Worm (Caenorhabditis elegans): ENCODE data around the gene adal-1.

The adal-1 gene

DNA sequence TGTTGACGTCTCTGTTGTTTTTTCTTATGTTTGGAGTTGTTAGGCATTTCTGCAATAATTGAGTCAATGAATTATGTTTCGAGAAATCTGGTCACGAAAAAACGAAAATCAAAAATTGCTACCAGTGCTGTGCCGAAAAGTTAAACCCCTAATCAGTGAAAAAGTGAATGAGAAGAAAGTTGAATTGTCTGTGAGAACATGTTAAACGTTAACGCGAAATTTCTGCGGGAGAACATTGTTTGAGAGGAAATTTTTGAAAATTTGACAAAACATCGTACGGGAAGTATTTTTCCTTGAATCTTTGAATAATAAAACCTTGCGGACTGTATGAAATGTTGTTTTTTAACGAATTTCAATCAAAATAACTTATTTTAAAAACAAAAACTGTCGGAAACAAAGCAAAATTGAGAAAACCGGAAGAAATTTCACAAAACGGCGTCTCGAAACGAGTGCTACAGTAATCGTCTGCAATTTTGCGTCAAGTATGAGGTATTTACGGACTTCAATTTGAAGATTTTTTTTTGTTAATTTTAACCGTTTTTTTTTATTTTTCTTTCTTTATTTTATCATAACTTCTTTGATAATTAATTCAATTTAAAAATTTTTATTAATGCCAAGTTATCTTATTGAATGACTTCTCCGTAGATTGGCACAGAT lies at the start of gene adal-1:
adal-1 (minus strand) TSS at position 51 of the 657 bp plus-strand sequence.
- TF ChIP-seq lsy-2 (tag; optimal IDR thresholded peaks at IDR 0.05) (peak in 1 of 2 experiments; percentile 35), R02D3.7 (tag; optimal IDR thresholded peaks at IDR 0.05) (no peak)

DNA sequence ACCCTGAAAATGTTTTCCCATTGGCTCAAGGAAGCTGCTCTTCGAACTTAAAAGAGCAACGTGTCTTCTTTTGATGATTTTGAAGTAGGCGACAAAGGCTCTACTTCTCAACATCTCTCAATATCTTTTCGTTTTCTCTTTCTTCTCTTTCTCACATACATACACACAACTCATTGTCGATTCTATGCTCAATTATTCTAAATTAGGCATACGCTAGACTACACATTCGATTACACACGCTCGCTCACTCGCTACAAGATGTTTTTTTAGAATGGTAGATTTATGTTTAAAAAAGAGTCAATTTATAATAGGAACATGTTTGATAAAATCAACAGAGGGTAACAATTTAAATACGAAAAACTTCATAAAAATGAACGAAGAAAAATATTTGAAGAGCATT lies 48.1 kb upstream of the adal-1 start:
- TF ChIP-seq Y55F3AM.14 (GFP tag; optimal IDR thresholded peaks at IDR 0.05): no peak
- TF ChIP-seq lin-11 (tag; optimal IDR thresholded peaks at IDR 0.05): no peak
- TF ChIP-seq elt-3 (tag; optimal IDR thresholded peaks at IDR 0.05): no peak
- TF ChIP-seq zag-1 (tag; optimal IDR thresholded peaks at IDR 0.05): peak; percentile 10
- TF ChIP-seq F13H6.1 (tag; optimal IDR thresholded peaks at IDR 0.05): no peak
- TF ChIP-seq unc-39 (tag; optimal IDR thresholded peaks at IDR 0.05): no peak

DNA sequence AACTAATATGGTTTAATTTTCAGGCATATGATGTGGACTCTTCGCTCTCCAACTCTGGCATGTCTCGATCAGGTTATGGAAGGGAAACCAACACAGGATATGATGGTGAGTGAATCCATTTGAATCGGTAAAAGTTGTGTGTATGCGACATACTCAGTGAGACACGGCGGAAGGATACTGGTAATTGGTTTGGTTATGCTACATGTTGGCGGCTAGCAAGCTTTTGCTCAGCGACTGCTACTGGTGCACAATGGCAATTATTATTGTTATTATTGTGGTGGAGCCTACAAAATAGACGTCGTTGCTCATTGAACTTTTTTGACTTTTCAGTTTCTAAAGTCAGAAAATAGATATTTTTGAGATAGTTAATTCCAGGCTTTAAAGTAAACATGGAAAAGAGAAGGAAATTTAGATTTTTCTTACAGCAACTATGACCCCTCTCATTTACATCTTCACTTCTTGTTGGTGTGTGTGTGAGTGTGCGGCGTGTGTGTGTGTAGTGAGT lies 47.3 kb upstream of the adal-1 start:
- TF ChIP-seq ZK546.5 (tag; optimal IDR thresholded peaks at IDR 0.05): no peak

DNA sequence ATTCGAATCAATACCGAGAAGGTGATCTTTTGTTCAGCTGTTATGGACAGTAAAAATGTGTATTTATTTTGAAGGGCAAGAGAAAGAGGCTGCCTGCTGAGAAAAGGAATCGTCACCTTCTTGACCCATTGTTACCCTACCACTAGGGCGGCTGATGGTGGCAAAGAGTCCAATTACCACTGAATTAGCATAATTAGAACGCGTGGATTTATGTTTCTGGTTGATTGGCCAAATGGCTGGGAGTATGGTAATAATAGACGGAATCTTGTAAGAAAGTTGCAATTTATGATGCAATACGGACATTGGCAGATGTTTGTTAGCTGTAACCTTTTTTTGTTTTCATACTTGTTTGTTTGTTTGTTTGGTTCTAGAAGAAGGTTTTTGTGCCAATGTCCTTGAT lies 46.4 kb upstream of the adal-1 start:
- TF ChIP-seq nhr-25 (tag; optimal IDR thresholded peaks at IDR 0.05) (peak; percentile 36), nhr-10 (tag; optimal IDR thresholded peaks at IDR 0.05) (no peak), elt-1 (tag; optimal IDR thresholded peaks at IDR 0.05) (no peak), lin-13 (GFP tag; optimal IDR thresholded peaks at IDR 0.05) (no peak), nhr-21 (tag; optimal IDR thresholded peaks at IDR 0.05) (no peak), unc-62 (GFP tag; optimal IDR thresholded peaks at IDR 0.05) (no peak), ztf-4 (tag; optimal IDR thresholded peaks at IDR 0.05) (no peak)

DNA sequence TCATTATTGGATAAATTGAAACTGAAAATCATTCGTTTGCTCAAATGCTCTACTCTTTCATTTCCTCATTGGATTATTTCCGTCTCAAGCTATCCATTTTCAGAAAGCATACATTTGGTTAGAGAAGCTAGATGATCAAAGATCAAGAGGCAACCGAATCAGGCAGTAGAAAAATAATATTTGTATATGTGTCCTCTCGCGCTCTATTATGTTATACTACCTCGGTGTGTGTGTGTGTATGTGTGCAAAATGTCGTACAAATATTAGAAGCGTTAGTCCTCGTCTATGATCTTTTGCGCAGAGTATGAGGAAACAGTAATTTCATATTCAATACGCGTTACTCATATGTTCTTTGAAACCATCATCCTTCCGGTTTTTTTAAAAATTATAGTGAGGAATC lies 43.6 kb upstream of the adal-1 start:
- TF ChIP-seq dmd-4 (tag; optimal IDR thresholded peaks at IDR 0.05): no peak
- TF ChIP-seq sma-9 (GFP tag; optimal IDR thresholded peaks at IDR 0.05): peak; percentile 27
- TF ChIP-seq sma-9 (tag; optimal IDR thresholded peaks at IDR 0.05): no peak

DNA sequence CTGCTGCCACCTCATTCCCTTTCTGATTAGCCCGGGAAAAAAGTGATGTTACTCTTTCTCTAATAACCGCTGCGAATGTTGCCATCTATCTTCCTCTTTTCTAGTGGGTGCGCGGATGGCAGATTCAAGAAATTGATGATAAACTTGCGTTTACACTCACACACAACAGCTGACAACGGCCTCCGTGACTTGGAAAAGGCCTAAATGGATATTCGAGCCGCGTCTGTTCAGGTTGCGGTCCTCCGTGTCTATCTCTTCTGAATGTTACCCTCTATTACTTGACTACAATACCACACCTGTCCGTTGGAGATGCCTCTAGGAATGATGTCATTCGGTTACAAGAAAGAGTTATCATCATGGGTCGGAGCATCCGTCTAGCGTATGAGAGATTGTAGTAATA lies 43.1 kb upstream of the adal-1 start:
- TF ChIP-seq elt-1 (tag; optimal IDR thresholded peaks at IDR 0.05) (no peak), ztf-1 (GFP tag; conservative IDR thresholded peaks at IDR 0.05) (no peak), lsy-2 (tag; optimal IDR thresholded peaks at IDR 0.05) (no peak), unc-55 (GFP tag; optimal IDR thresholded peaks at IDR 0.05) (no peak), nhr-12 (tag; optimal IDR thresholded peaks at IDR 0.05) (no peak), crh-2 (tag; optimal IDR thresholded peaks at IDR 0.05) (no peak), C34F6.9 (tag; optimal IDR thresholded peaks at IDR 0.05) (no peak), skn-1 (tag; optimal IDR thresholded peaks at IDR 0.05) (no peak)

DNA sequence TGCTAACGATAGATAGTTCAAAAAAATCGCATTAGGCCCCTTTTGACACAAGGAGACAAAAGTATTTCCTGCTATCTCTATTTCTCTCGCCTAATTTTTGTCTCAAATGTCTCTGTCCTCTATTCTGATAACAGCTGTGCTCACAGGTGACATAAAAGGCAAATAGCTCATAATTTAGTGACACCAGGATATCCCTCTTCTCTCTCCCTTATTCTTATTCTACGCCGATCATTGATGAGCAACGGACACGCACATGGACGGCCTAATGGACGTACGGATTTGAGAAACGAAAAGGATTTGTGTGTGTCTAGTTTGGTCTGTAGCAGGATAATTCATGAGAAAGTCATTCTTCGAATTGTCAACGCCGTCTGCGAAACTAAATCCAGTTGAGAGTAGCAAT lies 42.5 kb upstream of the adal-1 start:
- TF ChIP-seq nhr-21 (tag; optimal IDR thresholded peaks at IDR 0.05) (no peak), crh-2 (tag; optimal IDR thresholded peaks at IDR 0.05) (no peak), alr-1 (tag; optimal IDR thresholded peaks at IDR 0.05) (no peak), nhr-237 (tag; optimal IDR thresholded peaks at IDR 0.05) (no peak), nhr-77 (tag; optimal IDR thresholded peaks at IDR 0.05) (no peak), lsy-2 (tag; optimal IDR thresholded peaks at IDR 0.05) (no peak), sem-4 (tag; optimal IDR thresholded peaks at IDR 0.05) (no peak)

DNA sequence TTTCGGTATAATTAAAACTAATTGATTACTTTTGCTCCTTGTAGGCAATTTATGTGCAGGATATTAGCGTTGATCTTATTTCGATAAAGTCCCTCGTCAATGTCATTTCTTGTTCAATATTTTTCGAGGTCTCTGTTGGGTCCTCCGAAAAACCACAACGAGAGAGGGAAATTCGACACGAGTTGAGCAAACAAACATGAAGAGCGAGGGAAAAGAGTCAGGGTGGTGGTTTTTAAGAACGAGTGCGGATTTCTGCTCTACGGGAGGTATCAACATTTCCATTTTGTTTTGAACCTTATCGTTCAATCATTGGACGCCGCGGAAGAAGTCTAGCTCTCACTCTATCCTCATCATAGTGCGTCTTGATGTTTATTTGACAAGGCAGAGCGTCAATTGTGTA lies 41.3 kb upstream of the adal-1 start:
- TF ChIP-seq nhr-11 (tag; optimal IDR thresholded peaks at IDR 0.05) (no peak), ztf-1 (GFP tag; conservative IDR thresholded peaks at IDR 0.05) (no peak), mdl-1 (tag; optimal IDR thresholded peaks at IDR 0.05) (no peak), lin-11 (tag; optimal IDR thresholded peaks at IDR 0.05) (no peak), unc-39 (tag; optimal IDR thresholded peaks at IDR 0.05) (no peak)

All from whole organism, L2 larva.